Worm (Caenorhabditis elegans) whole organism, mixed stage, embryonic: ENCODE measurements around the gene bath-1.
"Not testable (repeated sequence)": the region's sequence is repeated elsewhere in the genome, so short reads cannot be mapped to it uniquely, and the experiment has no call there.

ENCODE experiments used
- M03D4.4 ChIP-seq: sonication (generic microtip); optimal IDR thresholded peaks from 2 replicates; lab custom pipeline; 2017; ENCODE audit warnings: mild to moderate bottlenecking, missing genetic modification characterization, missing compliant biosample characterization
- bed-3 ChIP-seq: fragments of 200-800 bp; sonication (Bioruptor generic); optimal IDR thresholded peaks from 3 replicates; lab custom pipeline; 2018; ENCODE audit warnings: mild to moderate bottlenecking, missing genetic modification characterization, moderate library complexity, missing compliant biosample characterization
- blmp-1 ChIP-seq: fragments of 150-350 bp; optimal IDR thresholded peaks from 2 replicates; lab custom pipeline; 2014; ENCODE audit warnings: missing biosample characterization, missing genetic modification characterization
- ceh-43 ChIP-seq: fragments of 200-800 bp; sonication (Bioruptor generic); optimal IDR thresholded peaks from 2 replicates; lab custom pipeline; 2018; ENCODE audit warnings: mild to moderate bottlenecking, missing genetic modification characterization, moderate library complexity, missing compliant biosample characterization
- ceh-83 ChIP-seq: fragments of 200-800 bp; sonication (Bioruptor generic); optimal IDR thresholded peaks from 2 replicates; lab custom pipeline; 2018; ENCODE audit warnings: mild to moderate bottlenecking, missing genetic modification characterization, missing compliant biosample characterization
- ces-1 ChIP-seq: fragments of 150-350 bp; optimal IDR thresholded peaks from 2 replicates; lab custom pipeline; 2014; ENCODE audit warnings: missing biosample characterization, missing genetic modification reagents, missing genetic modification characterization
- cnd-1 ChIP-seq: fragments of 200-800 bp; sonication (Bioruptor generic); optimal IDR thresholded peaks from 2 replicates; lab custom pipeline; 2018; ENCODE audit warnings: mild to moderate bottlenecking, missing genetic modification characterization, missing compliant biosample characterization
- drap-1 ChIP-seq: fragments of 200-800 bp; sonication (Bioruptor generic); optimal IDR thresholded peaks from 3 replicates; lab custom pipeline; 2018; ENCODE audit warnings: mild to moderate bottlenecking, missing genetic modification characterization, missing compliant biosample characterization
- elt-1 ChIP-seq: sonication (generic microtip); optimal IDR thresholded peaks from 2 replicates; lab custom pipeline; 2017; ENCODE audit warnings: missing genetic modification characterization, mild to moderate bottlenecking, missing compliant biosample characterization, antibody characterized with exemption, moderate library complexity, borderline replicate concordance; ENCODE audit not compliant: insufficient read depth
- flh-1 ChIP-seq: fragments of 200-800 bp; sonication (Bioruptor generic); optimal IDR thresholded peaks from 2 replicates; lab custom pipeline; 2018; ENCODE audit warnings: mild to moderate bottlenecking, missing genetic modification characterization, moderate library complexity, missing compliant biosample characterization
- ham-2 ChIP-seq: fragments of 200-800 bp; sonication (Bioruptor generic); optimal IDR thresholded peaks from 2 replicates; lab custom pipeline; 2018; ENCODE audit warnings: mild to moderate bottlenecking, missing genetic modification characterization, missing compliant biosample characterization
- lin-13 ChIP-seq: fragments of 150-350 bp; optimal IDR thresholded peaks from 2 replicates; lab custom pipeline; 2014; ENCODE audit warnings: missing biosample characterization, missing genetic modification characterization
- lsy-2 ChIP-seq: fragments of 150-350 bp; optimal IDR thresholded peaks from 2 replicates; lab custom pipeline; 2014; ENCODE audit warnings: missing biosample characterization, missing genetic modification characterization
- mab-5 ChIP-seq: fragments of 150-350 bp; optimal IDR thresholded peaks from 2 replicates; lab custom pipeline; 2014; ENCODE audit warnings: missing biosample characterization, missing genetic modification characterization
- mep-1 ChIP-seq: fragments of 150-350 bp; optimal IDR thresholded peaks from 2 replicates; lab custom pipeline; 2017; ENCODE audit warnings: missing biosample characterization, missing genetic modification reagents, missing genetic modification characterization, inconsistent platforms
- mls-2 ChIP-seq: sonication (generic microtip); optimal IDR thresholded peaks from 2 replicates; lab custom pipeline; 2016; ENCODE audit warnings: mild to moderate bottlenecking, missing genetic modification characterization, moderate library complexity, missing compliant biosample characterization
- nhr-12 ChIP-seq: fragments of 150-350 bp; optimal IDR thresholded peaks from 2 replicates; lab custom pipeline; 2014; ENCODE audit warnings: missing biosample characterization, missing genetic modification characterization
- nhr-2 ChIP-seq: fragments of 150-350 bp; optimal IDR thresholded peaks from 2 replicates; lab custom pipeline; 2014; ENCODE audit warnings: missing biosample characterization, missing genetic modification characterization
- nhr-237 ChIP-seq: fragments of 150-350 bp; optimal IDR thresholded peaks from 2 replicates; lab custom pipeline; 2014; ENCODE audit warnings: missing biosample characterization, missing genetic modification characterization
- nhr-28 ChIP-seq: fragments of 150-350 bp; optimal IDR thresholded peaks from 2 replicates; lab custom pipeline; 2014; ENCODE audit warnings: missing biosample characterization, missing genetic modification characterization
- nhr-76 ChIP-seq: sonication (generic microtip); optimal IDR thresholded peaks from 2 replicates; lab custom pipeline; 2017; ENCODE audit warnings: missing biosample characterization, missing genetic modification characterization
- sem-2 ChIP-seq: fragments of 200-800 bp; sonication (Bioruptor generic); optimal IDR thresholded peaks from 2 replicates; lab custom pipeline; 2018; ENCODE audit warnings: mild to moderate bottlenecking, missing genetic modification characterization, missing compliant biosample characterization
- snpc-4 ChIP-seq: fragments of 150-350 bp; optimal IDR thresholded peaks from 2 replicates; lab custom pipeline; 2014; ENCODE audit warnings: missing biosample characterization, missing genetic modification characterization
- sptf-1 ChIP-seq: sonication (generic microtip); optimal IDR thresholded peaks from 2 replicates; lab custom pipeline; 2017; ENCODE audit warnings: mild to moderate bottlenecking, missing genetic modification characterization, moderate library complexity, missing compliant biosample characterization
- unc-120 ChIP-seq: sonication (generic microtip); optimal IDR thresholded peaks from 2 replicates; lab custom pipeline; 2017; ENCODE audit warnings: missing genetic modification characterization, missing compliant biosample characterization; ENCODE audit not compliant: poor library complexity, severe bottlenecking
- unc-39 ChIP-seq: fragments of 150-350 bp; optimal IDR thresholded peaks from 2 replicates; lab custom pipeline; 2014; ENCODE audit warnings: missing biosample characterization, missing genetic modification characterization
- unc-62 ChIP-seq: fragments of 150-350 bp; optimal IDR thresholded peaks from 2 replicates; lab custom pipeline; 2014; ENCODE audit warnings: missing biosample characterization, missing genetic modification reagents, missing genetic modification characterization
- zip-8 ChIP-seq: fragments of 150-350 bp; optimal IDR thresholded peaks from 2 replicates; lab custom pipeline; 2014; ENCODE audit warnings: missing biosample characterization, missing genetic modification characterization
- ztf-11 ChIP-seq: fragments of 150-350 bp; optimal IDR thresholded peaks from 2 replicates; lab custom pipeline; 2014; ENCODE audit warnings: missing biosample characterization, missing genetic modification characterization

The bath-1 gene

ce11 chrII:2045505-2045904 lies 16.9 kb upstream of the bath-1 start, which contains the start of gene bath-24:
bath-24 (minus strand) TSS chrII:2045605.
- TF ChIP-seq drap-1 (GFP tag; lab: Kevin White, UChicago) (no peak), unc-62 (no peak), ham-2 (GFP tag; lab: Kevin White, UChicago) (no peak), sptf-1 (tag; lab: Kevin White, UChicago) (no peak), snpc-4 (tag; lab: Kevin White, UChicago) (no peak), ceh-43 (GFP tag; lab: Kevin White, UChicago) (no peak), lin-13 (tag; lab: Kevin White, UChicago) (no peak), mep-1 (tag; lab: Kevin White, UChicago) (no peak), cnd-1 (tag; lab: Kevin White, UChicago) (no peak), zip-8 (tag; lab: Kevin White, UChicago) (no peak), nhr-28 (tag; lab: Kevin White, UChicago) (no peak), unc-120 (tag; lab: Kevin White, UChicago) (no peak), blmp-1 (tag; lab: Kevin White, UChicago) (no peak)

DNA sequence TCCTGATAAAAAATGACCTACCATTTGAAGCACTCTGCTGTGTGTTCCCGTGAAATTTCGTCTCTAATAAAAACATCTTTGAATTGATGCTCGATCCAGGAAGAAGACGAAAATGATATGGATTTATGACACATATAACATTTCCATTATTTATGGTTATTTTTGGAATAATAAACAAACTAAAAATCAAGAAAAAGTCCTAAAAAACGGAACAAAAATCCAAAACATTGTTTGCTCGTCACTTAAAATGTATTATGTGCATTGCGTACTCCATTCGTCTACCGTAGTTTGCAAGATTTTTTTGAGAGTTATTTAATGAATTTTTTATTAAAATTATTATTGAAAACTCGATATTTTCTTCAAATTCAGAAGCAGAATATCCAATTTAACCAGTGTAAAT lies 13.8 kb upstream of the bath-1 start, which contains the start of gene bath-20:
bath-20 (minus strand) TSS at position 101 of the 400 bp plus-strand sequence.
- no peak for TF ChIP-seq flh-1 (GFP tag; lab: Kevin White, UChicago)
- no peak for TF ChIP-seq lin-13 (tag; lab: Kevin White, UChicago)
- no peak for TF ChIP-seq sem-2 (GFP tag; lab: Kevin White, UChicago)
- TF ChIP-seq unc-39 (tag; lab: Kevin White, UChicago): no peak
- no peak for TF ChIP-seq mls-2

DNA sequence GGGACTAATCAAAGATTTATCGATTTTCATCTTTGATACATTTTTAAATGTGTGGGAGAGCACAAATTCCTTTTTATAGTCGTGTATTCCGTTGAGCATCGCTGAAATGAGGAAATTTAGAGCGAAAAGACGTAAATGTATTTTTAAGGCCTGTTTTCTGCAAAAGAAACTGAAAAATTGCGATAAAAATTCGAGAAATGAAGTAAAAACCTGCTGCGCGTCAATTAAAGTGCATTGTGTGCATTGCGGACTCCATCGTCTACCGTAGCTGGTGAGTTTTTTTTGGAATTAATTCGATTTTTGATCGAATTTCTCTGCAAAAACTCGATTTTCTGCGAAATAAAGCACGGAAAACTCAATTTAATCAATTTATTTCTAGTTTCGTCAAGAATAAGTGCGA lies 10.7 kb upstream of the bath-1 start, which contains the start of gene bath-19:
bath-19 (minus strand) TSS at position 101 of the 400 bp plus-strand sequence.
- no peak for TF ChIP-seq elt-1 (tag; lab: Kevin White, UChicago)
- no peak for TF ChIP-seq blmp-1 (tag; lab: Kevin White, UChicago)
- TF ChIP-seq snpc-4 (tag; lab: Kevin White, UChicago): no peak
- no peak for TF ChIP-seq ceh-43 (GFP tag; lab: Kevin White, UChicago)
- no peak for TF ChIP-seq nhr-76 (tag; lab: Kevin White, UChicago)
- no peak for TF ChIP-seq nhr-237 (tag; lab: Kevin White, UChicago)
- no peak for TF ChIP-seq ceh-83 (GFP tag; lab: Kevin White, UChicago)
- TF ChIP-seq lin-13 (tag; lab: Kevin White, UChicago): no peak
- no peak for TF ChIP-seq ztf-11 (tag; lab: Kevin White, UChicago)
- no peak for TF ChIP-seq drap-1 (GFP tag; lab: Kevin White, UChicago)
- no peak for TF ChIP-seq unc-39 (tag; lab: Kevin White, UChicago)
- no peak for TF ChIP-seq lsy-2

- TF ChIP-seq nhr-28 (tag; lab: Kevin White, UChicago): no peak
- TF ChIP-seq zip-8 (tag; lab: Kevin White, UChicago): no peak
- TF ChIP-seq mab-5: no peak
- no peak for TF ChIP-seq ham-2 (GFP tag; lab: Kevin White, UChicago)
Measured at ce11 chrII:2033286-2033685, 4.7 kb upstream of the bath-1 start, which contains the start of gene F59H6.14. F59H6.14 (plus strand) TSS chrII:2033586.

ce11 chrII:2032282-2032681 lies 3.7 kb upstream of the bath-1 start, which contains the start of gene btb-4:
btb-4 (plus strand) TSS chrII:2032316.
- not testable (repeated sequence) for TF ChIP-seq flh-1 (GFP tag; lab: Kevin White, UChicago); lsy-2; mep-1 (tag; lab: Kevin White, UChicago)

- TF ChIP-seq nhr-28 (tag; lab: Kevin White, UChicago): no peak
- TF ChIP-seq ces-1 (GFP tag; lab: Kevin White, UChicago): no peak
- no peak for TF ChIP-seq bed-3 (GFP tag; lab: Kevin White, UChicago)
- no peak for TF ChIP-seq mab-5
- no peak for TF ChIP-seq nhr-237 (tag; lab: Kevin White, UChicago)
- TF ChIP-seq drap-1 (GFP tag; lab: Kevin White, UChicago): no peak
- TF ChIP-seq ztf-11 (tag; lab: Kevin White, UChicago): no peak
- no peak for TF ChIP-seq nhr-12 (tag; lab: Kevin White, UChicago)
- TF ChIP-seq M03D4.4 (tag; lab: Kevin White, UChicago): no peak
- TF ChIP-seq nhr-2 (tag; lab: Kevin White, UChicago): no peak
Measured at ce11 chrII:2031852-2032251, 3.2 kb upstream of the bath-1 start, which contains the start of gene bath-5. bath-5 (minus strand) TSS chrII:2031952.
